Worm (Caenorhabditis elegans) whole organism, L4 larva: ENCODE measurements around the gene fozi-1.
A peak's percentile ranks its signal among the peaks of the same experiment; 100 is the strongest.

ENCODE experiments used
- hlh-11 ChIP-seq: fragments of 200-800 bp; sonication (Bioruptor generic); optimal IDR thresholded peaks from 2 replicates; lab custom pipeline; 2018; ENCODE audit warnings: mild to moderate bottlenecking, missing genetic modification characterization, missing compliant biosample characterization
- lin-15B ChIP-seq: fragments of 150-350 bp; sonication (generic microtip); optimal IDR thresholded peaks from 3 replicates; lab custom pipeline; 2014; ENCODE audit warnings: missing biosample characterization, missing genetic modification characterization
- nhr-111 ChIP-seq: fragments of 200-800 bp; sonication (Bioruptor generic); optimal IDR thresholded peaks from 2 replicates; lab custom pipeline; 2018; ENCODE audit warnings: mild to moderate bottlenecking, missing genetic modification characterization, missing compliant biosample characterization
- nhr-237 ChIP-seq: sonication (generic microtip); optimal IDR thresholded peaks from 2 replicates; lab custom pipeline; 2017; ENCODE audit warnings: missing biosample characterization, missing genetic modification characterization
- nhr-28 ChIP-seq: fragments of 150-350 bp; optimal IDR thresholded peaks from 2 replicates; lab custom pipeline; 2014; ENCODE audit warnings: missing biosample characterization, missing genetic modification characterization
- unc-62 ChIP-seq, 3 experiments: fragments of 150-350 bp in 1 of 3; sonication (generic microtip); optimal IDR thresholded peaks in 2 of 3; peaks in 1 of 3; 1 replicate in 1 of 3; 2 replicates in 2 of 3; lab custom pipeline; 2014 to 2017; ENCODE audit warnings: missing biosample characterization in 3 of 3, missing genetic modification characterization in 3 of 3, missing genetic modification reagents in 3 of 3, missing genotype in 1 of 3
- ztf-11 ChIP-seq: fragments of 150-350 bp; optimal IDR thresholded peaks from 2 replicates; lab custom pipeline; 2014; ENCODE audit warnings: missing biosample characterization, missing genetic modification characterization

DNA sequence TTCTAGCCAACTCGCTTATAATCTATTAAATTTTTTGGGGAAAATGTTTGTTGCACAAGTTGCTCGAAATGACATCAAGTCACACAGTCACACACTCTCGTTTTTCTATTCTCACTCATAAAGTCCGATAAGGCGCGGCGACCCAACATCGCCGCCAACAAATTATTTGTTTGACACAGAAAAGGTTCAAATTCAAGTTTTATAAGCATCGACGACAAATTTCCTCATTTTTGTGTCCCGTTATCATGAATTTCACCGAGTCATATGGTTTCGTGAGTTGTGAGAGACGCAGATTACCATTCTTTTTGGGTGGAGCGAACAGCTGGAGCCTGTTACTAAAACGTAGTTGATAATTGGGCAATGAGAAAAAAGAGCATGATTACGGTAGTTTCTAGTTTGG is 8.2 kb downstream of the fozi-1 start:
- TF ChIP-seq lin-15B (tag; lab: Kevin White, UChicago), result no peak
- peak; percentile 94 for TF ChIP-seq hlh-11 (tag; lab: Kevin White, UChicago)
- TF ChIP-seq unc-62 (GFP tag; optimal IDR thresholded peaks at IDR 0.05 in 1 of 2; lab: Kevin White, UChicago), result peak in 1 of 2 experiments; percentile 94
- no peak for TF ChIP-seq unc-62 (tag; optimal IDR thresholded peaks at IDR 0.05; lab: Kevin White, UChicago)
- no peak for TF ChIP-seq nhr-237
- TF ChIP-seq nhr-28 (tag; lab: Kevin White, UChicago), result peak; percentile 88
- no peak for TF ChIP-seq ztf-11 (tag; lab: Kevin White, UChicago)
- TF ChIP-seq nhr-111, result no peak
